Worm (Caenorhabditis elegans): ENCODE results near the gene spp-6.

- TF ChIP-seq tbx-2 (tag; optimal IDR thresholded peaks at IDR 0.05) (no peak), unc-62 (GFP tag; optimal IDR thresholded peaks at IDR 0.05) (no peak), lin-35 (GFP tag; optimal IDR thresholded peaks at IDR 0.05) (no peak), ztf-4 (tag; optimal IDR thresholded peaks at IDR 0.05) (no peak), sox-4 (tag; optimal IDR thresholded peaks at IDR 0.05) (no peak), nhr-12 (tag; optimal IDR thresholded peaks at IDR 0.05) (no peak), snpc-4 (tag; optimal IDR thresholded peaks at IDR 0.05) (no peak), fos-1 (tag; optimal IDR thresholded peaks at IDR 0.05) (no peak), ceh-82 (tag; optimal IDR thresholded peaks at IDR 0.05) (peak in 1 of 3 experiments; percentile 33), elt-3 (tag; optimal IDR thresholded peaks at IDR 0.05) (no peak)
These were observed 10.0 kb downstream of the spp-6 start, which contains the start of gene sng-1 for ce11 chrX:7326967-7327651.
